Fruit fly (Drosophila melanogaster) S2 (cell line): ENCODE data around the gene Prosalpha6.

Experiments
- CG8478 ChIP-seq: fragments of >200 bp; optimal IDR thresholded peaks from 2 replicates; lab custom pipeline; 2018
- CTCF ChIP-seq, 2 experiments: fragments of >200 bp; optimal IDR thresholded peaks; 2 replicates each; lab custom pipeline; 2018

DNA sequence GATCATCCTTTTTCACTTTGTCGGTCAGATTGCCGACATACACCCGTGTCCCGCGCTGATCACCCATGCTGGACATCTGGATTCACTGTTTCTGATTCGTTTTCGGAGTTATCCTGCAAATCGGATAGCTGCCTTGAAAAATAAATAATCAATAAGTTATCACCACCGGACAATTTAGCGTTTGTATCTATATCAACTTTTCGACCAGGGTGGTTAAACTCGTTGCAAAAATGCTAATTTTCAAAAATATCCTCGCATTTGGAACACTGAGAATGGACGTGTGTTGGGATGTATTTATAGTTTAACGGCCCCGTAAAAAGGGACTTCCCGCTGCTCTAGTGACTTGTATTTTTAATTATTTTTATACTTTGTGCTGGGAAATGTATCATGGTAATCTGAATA lies 42.2 kb downstream of the Prosalpha6 start, which contains the start of gene Rsf1:
- TF ChIP-seq CG8478 = no peak
- peak in 1 of 2 experiments; percentile 13 for TF ChIP-seq CTCF (optimal IDR thresholded peaks at IDR 0.05; lab: Kevin White, UChicago)
